Fruit fly (Drosophila melanogaster) whole organism, embryonic: Measurements from ENCODE around the gene CG31548.
A peak's percentile ranks its signal among the peaks of the same experiment; 100 is the strongest.

Experiments used
- Atf6 ChIP-seq: fragments of 200-800 bp; sonication (Bioruptor generic); IDR thresholded peaks from 2 replicates; pipeline ENCODE4 v1.3.6; 2022; ENCODE audit warnings: missing biosample characterization, missing genetic modification characterization
- Bgb ChIP-seq: fragments of 200-800 bp; sonication (Bioruptor generic); IDR thresholded peaks from 2 replicates; pipeline ENCODE4 v1.3.6; 2022; ENCODE audit warnings: missing biosample characterization, missing genetic modification characterization; ENCODE audit not compliant: partially characterized antibody
- CG11247 ChIP-seq: fragments of 200-800 bp; sonication (Bioruptor generic); IDR thresholded peaks from 2 replicates; pipeline ENCODE4 v1.3.6; 2022; ENCODE audit warnings: missing biosample characterization, missing genetic modification characterization
- CG11456 ChIP-seq: fragments of 200-800 bp; sonication (Bioruptor generic); IDR thresholded peaks from 3 replicates; pipeline ENCODE4 v1.3.6; 2022; ENCODE audit warnings: missing biosample characterization, missing genetic modification characterization
- CG12104 ChIP-seq: fragments of 200-800 bp; sonication (Bioruptor generic); optimal IDR thresholded peaks from 3 replicates; lab custom pipeline; 2016; ENCODE audit warnings: missing biosample characterization, missing genetic modification characterization
- CG14710 ChIP-seq: fragments of 200-800 bp; sonication (Bioruptor generic); optimal IDR thresholded peaks from 3 replicates; lab custom pipeline; 2019; ENCODE audit warnings: missing biosample characterization, mild to moderate bottlenecking, missing genetic modification characterization, moderate library complexity
- CG14860 ChIP-seq: fragments of 200-800 bp; sonication (Bioruptor generic); IDR thresholded peaks from 3 replicates; pipeline ENCODE4 v1.3.6; 2022; ENCODE audit warnings: missing biosample characterization, missing genetic modification characterization; ENCODE audit not compliant: partially characterized antibody
- CG15514 ChIP-seq: fragments of 200-800 bp; sonication (Bioruptor generic); optimal IDR thresholded peaks from 3 replicates; lab custom pipeline; 2017; ENCODE audit warnings: missing biosample characterization, missing genetic modification characterization, mild to moderate bottlenecking, moderate library complexity, missing genetic modification reagents
- CG1602 ChIP-seq: fragments of 200-800 bp; sonication (Bioruptor generic); optimal IDR thresholded peaks from 3 replicates; lab custom pipeline; 2016; ENCODE audit warnings: missing biosample characterization, missing genetic modification characterization
- CG1603 ChIP-seq: fragments of 200-800 bp; sonication (Bioruptor generic); optimal IDR thresholded peaks from 2 replicates; lab custom pipeline; 2019; ENCODE audit warnings: missing biosample characterization, mild to moderate bottlenecking, missing genetic modification characterization, moderate library complexity
- CG17802 ChIP-seq: fragments of 200-800 bp; sonication (Bioruptor generic); optimal IDR thresholded peaks from 2 replicates; lab custom pipeline; 2018; ENCODE audit warnings: missing biosample characterization, mild to moderate bottlenecking, missing genetic modification characterization, moderate library complexity
- CG31224 ChIP-seq: fragments of 200-800 bp; sonication (Bioruptor generic); IDR thresholded peaks from 2 replicates; pipeline ENCODE4 v1.3.6; 2022; ENCODE audit warnings: missing biosample characterization, missing genetic modification characterization
- CG33213 ChIP-seq: fragments of 200-800 bp; sonication (Bioruptor generic); optimal IDR thresholded peaks from 3 replicates; lab custom pipeline; 2016; ENCODE audit warnings: missing biosample characterization, missing genetic modification characterization
- CG4404 ChIP-seq: fragments of 200-800 bp; sonication (Bioruptor generic); IDR thresholded peaks from 2 replicates; pipeline ENCODE4 v1.3.6; 2022; ENCODE audit warnings: missing biosample characterization, missing genetic modification characterization
- CG4707 ChIP-seq: fragments of 200-800 bp; sonication (Bioruptor generic); optimal IDR thresholded peaks from 2 replicates; lab custom pipeline; 2018; ENCODE audit warnings: missing biosample characterization, mild to moderate bottlenecking, missing genetic modification characterization, moderate library complexity
- CG4820 ChIP-seq: fragments of 200-800 bp; sonication (Bioruptor generic); optimal IDR thresholded peaks from 3 replicates; lab custom pipeline; 2016; ENCODE audit warnings: missing biosample characterization, missing genetic modification characterization
- CG7963 ChIP-seq: fragments of 200-800 bp; sonication (Bioruptor generic); IDR thresholded peaks from 3 replicates; pipeline ENCODE4 v1.3.6; 2022; ENCODE audit warnings: missing biosample characterization, missing genetic modification characterization; ENCODE audit not compliant: partially characterized antibody
- CG8290 ChIP-seq, 3 experiments: fragments of 200-800 bp; sonication (Bioruptor generic); optimal IDR thresholded peaks; 2 replicates each; lab custom pipeline; 2016 to 2019; ENCODE audit warnings: missing biosample characterization in 3 of 3, missing genetic modification characterization in 3 of 3, mild to moderate bottlenecking in 2 of 3, moderate library complexity in 1 of 3
- CG9215 ChIP-seq: fragments of 200-800 bp; sonication (Bioruptor generic); IDR thresholded peaks from 2 replicates; pipeline ENCODE4 v1.3.6; 2022; ENCODE audit warnings: missing biosample characterization, missing genetic modification characterization
- CG9437 ChIP-seq: fragments of 200-800 bp; sonication (Bioruptor generic); optimal IDR thresholded peaks from 2 replicates; lab custom pipeline; 2018; ENCODE audit warnings: missing biosample characterization, mild to moderate bottlenecking, missing genetic modification characterization
- Dll ChIP-seq: fragments of 200-800 bp; sonication (Bioruptor generic); IDR thresholded peaks from 4 replicates; pipeline ENCODE4 v1.3.6; 2022; ENCODE audit warnings: missing biosample characterization, missing genetic modification characterization; ENCODE audit not compliant: partially characterized antibody
- E2f2 ChIP-seq: fragments of 200-800 bp; sonication (Bioruptor generic); IDR thresholded peaks from 2 replicates; pipeline ENCODE4 v1.3.6; 2022; ENCODE audit warnings: missing biosample characterization, missing genetic modification characterization
- ERR ChIP-seq: fragments of 200-800 bp; sonication (Bioruptor generic); optimal IDR thresholded peaks from 2 replicates; lab custom pipeline; 2016; ENCODE audit warnings: missing biosample characterization, missing genetic modification characterization
- H15 ChIP-seq: fragments of 200-800 bp; sonication (Bioruptor generic); IDR thresholded peaks from 3 replicates; pipeline ENCODE4 v1.3.6; 2022; ENCODE audit warnings: missing biosample characterization, missing genetic modification characterization
- Hsf ChIP-seq: fragments of 200-800 bp; sonication (Bioruptor generic); optimal IDR thresholded peaks from 3 replicates; lab custom pipeline; 2016; ENCODE audit warnings: missing biosample characterization, missing genetic modification characterization
- Mad ChIP-seq: fragments of 200-800 bp; sonication (Bioruptor generic); optimal IDR thresholded peaks from 2 replicates; lab custom pipeline; 2016; ENCODE audit warnings: missing biosample characterization, missing genetic modification characterization
- Pdp1 ChIP-seq, 2 experiments: fragments of 200-800 bp; sonication (Bioruptor generic); optimal IDR thresholded peaks; 3 replicates each; lab custom pipeline; 2016; ENCODE audit warnings: missing biosample characterization in 2 of 2, missing genetic modification characterization in 2 of 2, mild to moderate bottlenecking in 1 of 2, moderate library complexity in 1 of 2
- Poxn ChIP-seq: fragments of 200-800 bp; sonication (Bioruptor generic); IDR thresholded peaks from 2 replicates; pipeline ENCODE4 v1.3.6; 2022; ENCODE audit warnings: missing biosample characterization, missing genetic modification characterization
- Rfx ChIP-seq: fragments of 200-800 bp; sonication (Bioruptor generic); IDR thresholded peaks from 2 replicates; pipeline ENCODE4 v1.3.6; 2022; ENCODE audit warnings: missing biosample characterization, missing genetic modification characterization
- Sin3A ChIP-seq: fragments of >200 bp; optimal IDR thresholded peaks from 2 replicates; lab custom pipeline; 2018
- Spps ChIP-seq: fragments of 200-800 bp; sonication (Bioruptor generic); optimal IDR thresholded peaks from 2 replicates; lab custom pipeline; 2018; ENCODE audit warnings: missing biosample characterization, mild to moderate bottlenecking, missing genetic modification characterization
- TFAM ChIP-seq: fragments of 200-800 bp; sonication (Bioruptor generic); optimal IDR thresholded peaks from 2 replicates; lab custom pipeline; 2017; ENCODE audit warnings: missing biosample characterization, missing genetic modification characterization, inconsistent platforms
- YL-1 ChIP-seq: fragments of 200-800 bp; sonication (Bioruptor generic); optimal IDR thresholded peaks from 3 replicates; lab custom pipeline; 2017; ENCODE audit warnings: missing biosample characterization, mild to moderate bottlenecking, missing genetic modification characterization
- bab2 ChIP-seq: fragments of 200-800 bp; sonication (Bioruptor generic); optimal IDR thresholded peaks from 2 replicates; lab custom pipeline; 2016; ENCODE audit warnings: missing biosample characterization, missing genetic modification characterization
- cg ChIP-seq: fragments of 200-800 bp; sonication (Bioruptor generic); optimal IDR thresholded peaks from 3 replicates; lab custom pipeline; 2019; ENCODE audit warnings: missing biosample characterization, mild to moderate bottlenecking, missing genetic modification characterization, moderate library complexity
- chm ChIP-seq: fragments of 200-800 bp; sonication (Bioruptor generic); IDR thresholded peaks from 2 replicates; pipeline ENCODE4 v1.3.6; 2022; ENCODE audit warnings: missing biosample characterization, missing genetic modification characterization
- ems ChIP-seq: fragments of 200-800 bp; sonication (Bioruptor generic); optimal IDR thresholded peaks from 3 replicates; lab custom pipeline; 2016; ENCODE audit warnings: missing biosample characterization, missing genetic modification characterization
- fd102C ChIP-seq: fragments of 200-800 bp; sonication (Bioruptor generic); optimal IDR thresholded peaks from 2 replicates; lab custom pipeline; 2018; ENCODE audit warnings: missing biosample characterization, mild to moderate bottlenecking, missing genetic modification characterization, moderate library complexity
- hth ChIP-seq: fragments of >200 bp; optimal IDR thresholded peaks from 2 replicates; lab custom pipeline; 2017; ENCODE audit warnings: inconsistent platforms
- insv ChIP-seq, 2 experiments: fragments of 200-800 bp; sonication (Bioruptor generic); optimal IDR thresholded peaks; 3 replicates each; lab custom pipeline; 2016 to 2018; ENCODE audit warnings: missing biosample characterization in 2 of 2, missing genetic modification characterization in 2 of 2
- inv ChIP-seq: fragments of 200-800 bp; sonication (Bioruptor generic); IDR thresholded peaks from 2 replicates; pipeline ENCODE4 v1.3.6; 2022; ENCODE audit warnings: missing biosample characterization, missing genetic modification characterization; ENCODE audit not compliant: partially characterized antibody
- nom ChIP-seq: fragments of 200-800 bp; sonication (Bioruptor generic); optimal IDR thresholded peaks from 2 replicates; lab custom pipeline; 2017; ENCODE audit warnings: missing biosample characterization, missing genetic modification characterization, mild to moderate bottlenecking, moderate library complexity, missing genetic modification reagents
- odd ChIP-seq: fragments of 200-800 bp; sonication (Bioruptor generic); optimal IDR thresholded peaks from 2 replicates; lab custom pipeline; 2017; ENCODE audit warnings: missing biosample characterization, mild to moderate bottlenecking, missing genetic modification characterization
- salm ChIP-seq: fragments of 200-800 bp; sonication (Bioruptor generic); optimal IDR thresholded peaks from 2 replicates; lab custom pipeline; 2018; ENCODE audit warnings: missing biosample characterization, mild to moderate bottlenecking, missing genetic modification characterization
- slbo ChIP-seq: fragments of 200-800 bp; sonication (Bioruptor generic); IDR thresholded peaks from 2 replicates; pipeline ENCODE4 v1.3.6; 2022; ENCODE audit warnings: missing biosample characterization, missing genetic modification characterization
- tap ChIP-seq: fragments of 200-800 bp; optimal IDR thresholded peaks from 3 replicates; lab custom pipeline; 2019; ENCODE audit warnings: missing biosample characterization, mild to moderate bottlenecking, missing genetic modification characterization, moderate library complexity
- tll ChIP-seq, 2 experiments: fragments of 200-800 bp in 1 of 2; fragments of >200 bp in 1 of 2; sonication (Bioruptor generic) in 1 of 2; optimal IDR thresholded peaks; 2 replicates each; lab custom pipeline; 2017 to 2019; ENCODE audit warnings: missing biosample characterization in 2 of 2, missing genetic modification characterization in 2 of 2, mild to moderate bottlenecking in 1 of 2, moderate library complexity in 1 of 2
- vnd ChIP-seq: fragments of 200-800 bp; sonication (Bioruptor generic); IDR thresholded peaks from 3 replicates; pipeline ENCODE4 v1.3.6; 2022; ENCODE audit warnings: missing biosample characterization, missing genetic modification characterization; ENCODE audit not compliant: partially characterized antibody

The CG31548 gene

DNA sequence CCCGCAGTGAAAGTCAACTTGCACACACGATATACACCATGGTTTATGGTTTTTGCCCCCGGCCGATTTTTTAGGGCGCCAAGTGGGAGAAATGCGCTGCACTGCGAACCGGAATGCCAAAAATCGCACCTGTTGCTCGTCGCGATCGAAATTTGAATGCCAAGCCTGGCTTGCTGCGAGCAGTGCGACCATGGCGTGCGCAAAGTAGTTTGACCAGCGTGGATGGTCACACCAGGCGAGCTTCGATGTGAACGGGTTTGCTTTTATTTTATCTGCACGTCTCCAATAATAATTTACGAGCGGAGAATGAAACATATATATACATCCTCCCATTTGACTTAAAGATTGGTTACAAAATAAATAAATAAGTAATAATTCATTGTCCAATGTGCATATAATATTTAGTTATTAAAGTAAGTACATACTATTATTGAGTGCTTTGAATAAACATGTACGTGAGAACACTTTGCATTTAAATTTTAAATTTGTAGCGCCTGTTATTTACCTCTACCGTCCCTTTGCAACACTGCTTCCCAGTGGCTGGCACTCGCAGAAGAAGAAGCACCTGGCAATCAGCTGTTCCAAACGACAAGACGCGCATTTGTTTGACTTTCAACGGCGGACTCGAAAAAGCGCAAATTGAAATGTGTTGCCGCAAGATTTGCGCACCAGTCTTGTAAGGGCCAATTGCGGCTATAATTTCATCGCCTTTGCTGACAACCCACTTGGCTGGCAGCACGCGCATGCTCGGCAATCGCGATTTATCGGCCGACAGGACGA, 48.8 kb upstream of the CG31548 start, which contains the start of the genes Rab23 and plx (continued):
- TF ChIP-seq odd (GFP tag; lab: Kevin White, UChicago): no peak
- peak in 1 of 2 experiments; percentile 17 for TF ChIP-seq insv (GFP tag; optimal IDR thresholded peaks at IDR 0.05; lab: Kevin White, UChicago)
- no peak for TF ChIP-seq CG9215 (GFP tag; lab: Robert Waterston, UW)
- TF ChIP-seq vnd (GFP tag; lab: Robert Waterston, UW): no peak
- peak; percentile 48 for TF ChIP-seq CG12104 (GFP tag; lab: Kevin White, UChicago)
- no peak for TF ChIP-seq hth
- TF ChIP-seq chm (GFP tag; lab: Robert Waterston, UW): 0 out of 2 replicates have a peak, but pooled peaks have one; percentile 11
- peak; percentile 47 for TF ChIP-seq CG33213 (GFP tag; lab: Kevin White, UChicago)
- no peak for TF ChIP-seq CG1602 (GFP tag; lab: Kevin White, UChicago)
- TF ChIP-seq CG31224 (GFP tag; lab: Robert Waterston, UW): no peak
- TF ChIP-seq CG1603 (tag; lab: Kevin White, UChicago): peak; percentile 67
- TF ChIP-seq cg (GFP tag; lab: Kevin White, UChicago): no peak
- TF ChIP-seq ERR: peak; percentile 40
- no peak for TF ChIP-seq CG14860
- no peak for TF ChIP-seq TFAM
- TF ChIP-seq ems (GFP tag; lab: Kevin White, UChicago): peak; percentile 52
- no peak for TF ChIP-seq CG7963 (GFP tag; lab: Robert Waterston, UW)
- TF ChIP-seq salm: no peak
- TF ChIP-seq CG11456 (GFP tag; lab: Robert Waterston, UW): no peak; the same call in 2 of the 3 replicates
- peak; percentile 11; the same call in 1 of the 2 replicates for TF ChIP-seq Rfx (GFP tag; lab: Robert Waterston, UW)
- peak; percentile 62 for TF ChIP-seq CG15514 (GFP tag; lab: Kevin White, UChicago)
- TF ChIP-seq H15 (GFP tag; lab: Robert Waterston, UW): no peak
- peak; percentile 99 for TF ChIP-seq E2f2
- peak in 1 of 2 experiments; percentile 23 for TF ChIP-seq Pdp1 (GFP tag; optimal IDR thresholded peaks at IDR 0.05; lab: Kevin White, UChicago)
- no peak for TF ChIP-seq fd102C
- TF ChIP-seq Poxn: no peak
- no peak for TF ChIP-seq inv (GFP tag; lab: Robert Waterston, UW)
- TF ChIP-seq tll (GFP tag; optimal IDR thresholded peaks at IDR 0.05; lab: Kevin White, UChicago): peak in 1 of 2 experiments; percentile 72
- peak; percentile 32 for TF ChIP-seq Hsf (GFP tag; lab: Kevin White, UChicago)
- TF ChIP-seq bab2: no peak
- peak; percentile 85 for TF ChIP-seq CG17802 (tag; lab: Kevin White, UChicago)
- peak; percentile 94 for TF ChIP-seq Sin3A (lab: Kevin White, UChicago)
- no peak for TF ChIP-seq CG4404 (GFP tag; lab: Robert Waterston, UW)
- no peak for TF ChIP-seq tap (tag; lab: Kevin White, UChicago)
- no peak for TF ChIP-seq nom (GFP tag; lab: Kevin White, UChicago)
- TF ChIP-seq YL-1 (GFP tag; lab: Kevin White, UChicago): peak; percentile 5
- TF ChIP-seq CG4820 (GFP tag; lab: Kevin White, UChicago): no peak
- TF ChIP-seq Spps (tag; lab: Kevin White, UChicago): no peak
- no peak for TF ChIP-seq CG9437 (GFP tag; lab: Kevin White, UChicago)
- TF ChIP-seq Atf6 (GFP tag; lab: Robert Waterston, UW): no peak; the same call in 1 of the 2 replicates
- TF ChIP-seq CG14710 (tag; lab: Kevin White, UChicago): peak; percentile 76
- TF ChIP-seq Mad (GFP tag; lab: Kevin White, UChicago): no peak
- TF ChIP-seq CG11247 (GFP tag; lab: Robert Waterston, UW): no peak
- peak; percentile 33; the same call in 1 of the 2 replicates for TF ChIP-seq Bgb (GFP tag; lab: Robert Waterston, UW)
- TF ChIP-seq CG4707 (GFP tag; lab: Kevin White, UChicago): peak; percentile 18
- TF ChIP-seq CG8290 (GFP tag; optimal IDR thresholded peaks at IDR 0.05; lab: Kevin White, UChicago): no peak
- TF ChIP-seq CG8290 (tag; optimal IDR thresholded peaks at IDR 0.05; lab: Kevin White, UChicago): peak in 1 of 2 experiments; percentile 56
- TF ChIP-seq Dll (GFP tag; lab: Robert Waterston, UW): 0 out of 4 replicates have a peak, but pooled peaks have one; percentile 26
- 0 out of 2 replicates have a peak, but pooled peaks have one; percentile 3 for TF ChIP-seq slbo
